Worm (Caenorhabditis elegans) whole organism, L4 larva: ENCODE measurements around the gene srg-6.

ENCODE experiments used
- F37D6.2 ChIP-seq: sonication (generic microtip); optimal IDR thresholded peaks from 2 replicates; lab custom pipeline; 2016; ENCODE audit warnings: mild to moderate bottlenecking, missing genetic modification characterization, missing compliant biosample characterization
- R02D3.7 ChIP-seq: fragments of 150-350 bp; sonication (generic microtip); optimal IDR thresholded peaks from 3 replicates; lab custom pipeline; 2014; ENCODE audit warnings: missing biosample characterization, missing genetic modification characterization
- T20F7.1 ChIP-seq: fragments of 200-800 bp; sonication (Bioruptor generic); optimal IDR thresholded peaks from 2 replicates; lab custom pipeline; 2018; ENCODE audit warnings: mild to moderate bottlenecking, missing genetic modification characterization, missing compliant biosample characterization
- Y48G9A.11 ChIP-seq: fragments of 200-800 bp; sonication (Bioruptor generic); IDR thresholded peaks from 2 replicates; pipeline ENCODE4 v1.3.6; 2022; ENCODE audit warnings: missing genetic modification reagents, missing genetic modification characterization, missing compliant biosample characterization
- Y5F2A.4 ChIP-seq: fragments of 200-800 bp; sonication (Bioruptor generic); optimal IDR thresholded peaks from 2 replicates; lab custom pipeline; 2018; ENCODE audit warnings: mild to moderate bottlenecking, missing genetic modification characterization, missing compliant biosample characterization
- Y75B8A.6 ChIP-seq: fragments of 200-800 bp; sonication (Bioruptor generic); IDR thresholded peaks from 2 replicates; pipeline ENCODE4 v1.3.6; 2022; ENCODE audit warnings: missing genetic modification reagents, missing genetic modification characterization, missing compliant biosample characterization
- ZK337.2 ChIP-seq: fragments of 200-800 bp; sonication (Bioruptor generic); IDR thresholded peaks from 2 replicates; pipeline ENCODE4 v1.3.6; 2022; ENCODE audit warnings: missing genetic modification reagents, missing genetic modification characterization, missing compliant biosample characterization
- ZK546.5 ChIP-seq, 2 experiments: sonication (generic microtip); optimal IDR thresholded peaks; 2 replicates each; lab custom pipeline; 2017; ENCODE audit warnings: missing biosample characterization in 2 of 2, missing genetic modification characterization in 2 of 2
- aha-1 ChIP-seq: fragments of 150-350 bp; peaks from one replicate; lab custom pipeline; 2014; ENCODE audit warnings: missing biosample characterization, missing genetic modification characterization
- aly-2 ChIP-seq: sonication (generic microtip); optimal IDR thresholded peaks from 2 replicates; lab custom pipeline; 2018; ENCODE audit warnings: missing biosample characterization, missing genetic modification characterization
- cey-2 ChIP-seq: sonication (generic microtip); optimal IDR thresholded peaks from 3 replicates; lab custom pipeline; 2017; ENCODE audit warnings: missing genetic modification characterization, mild to moderate bottlenecking, missing compliant biosample characterization, antibody characterized with exemption, borderline replicate concordance; ENCODE audit not compliant: insufficient read depth
- ctbp-1 ChIP-seq: fragments of 200-800 bp; sonication (Bioruptor generic); IDR thresholded peaks from 2 replicates; pipeline ENCODE4 v1.3.6; 2022; ENCODE audit warnings: missing genetic modification reagents, missing genetic modification characterization, missing compliant biosample characterization
- daf-19 ChIP-seq: fragments of 200-800 bp; sonication (Bioruptor generic); conservative IDR thresholded peaks from 2 replicates; pipeline ENCODE4 v1.3.6; 2022; ENCODE audit warnings: missing genetic modification characterization, missing compliant biosample characterization
- dmd-6 ChIP-seq: fragments of 200-800 bp; sonication (Bioruptor generic); IDR thresholded peaks from 2 replicates; pipeline ENCODE4 v1.3.6; 2022; ENCODE audit warnings: missing genetic modification reagents, missing genetic modification characterization, missing compliant biosample characterization
- dmd-8 ChIP-seq: fragments of 200-800 bp; sonication (Bioruptor generic); IDR thresholded peaks from 2 replicates; pipeline ENCODE4 v1.3.6; 2022; ENCODE audit warnings: missing genetic modification characterization, missing compliant biosample characterization
- dpl-1 ChIP-seq: fragments of 150-350 bp; optimal IDR thresholded peaks from 2 replicates; lab custom pipeline; 2014; ENCODE audit warnings: missing biosample characterization, missing genetic modification reagents, missing genetic modification characterization
- duxl-1 ChIP-seq: sonication (generic microtip); optimal IDR thresholded peaks from 2 replicates; lab custom pipeline; 2016; ENCODE audit warnings: mild to moderate bottlenecking, missing genetic modification characterization, moderate library complexity, missing compliant biosample characterization; ENCODE audit not compliant: poor library complexity
- dve-1 ChIP-seq: sonication (generic microtip); optimal IDR thresholded peaks from 2 replicates; lab custom pipeline; 2017; ENCODE audit warnings: antibody characterized with exemption, mild to moderate bottlenecking, missing genetic modification characterization, missing compliant biosample characterization; ENCODE audit not compliant: insufficient read depth
- egl-27 ChIP-seq: sonication (generic microtip); optimal IDR thresholded peaks from 3 replicates; lab custom pipeline; 2017; ENCODE audit warnings: missing biosample characterization, missing genetic modification reagents, missing genetic modification characterization
- gei-8 ChIP-seq: fragments of 200-800 bp; sonication (Bioruptor generic); optimal IDR thresholded peaks from 2 replicates; lab custom pipeline; 2018; ENCODE audit warnings: mild to moderate bottlenecking, missing genetic modification characterization, missing compliant biosample characterization
- hlh-11 ChIP-seq: fragments of 200-800 bp; sonication (Bioruptor generic); optimal IDR thresholded peaks from 2 replicates; lab custom pipeline; 2018; ENCODE audit warnings: mild to moderate bottlenecking, missing genetic modification characterization, missing compliant biosample characterization
- lin-15B ChIP-seq: fragments of 150-350 bp; sonication (generic microtip); optimal IDR thresholded peaks from 3 replicates; lab custom pipeline; 2014; ENCODE audit warnings: missing biosample characterization, missing genetic modification characterization
- lin-38 ChIP-seq: fragments of 200-800 bp; sonication (Bioruptor generic); IDR thresholded peaks from 2 replicates; pipeline ENCODE4 v1.3.6; 2022; ENCODE audit warnings: missing genetic modification reagents, missing genetic modification characterization, missing compliant biosample characterization
- mdl-1 ChIP-seq, 2 experiments: fragments of 150-350 bp in 1 of 2; sonication (generic microtip) in 1 of 2; optimal IDR thresholded peaks; 2 replicates each; lab custom pipeline; 2014 to 2017; ENCODE audit warnings: missing biosample characterization in 2 of 2, missing genetic modification characterization in 2 of 2
- mep-1 ChIP-seq: fragments of 150-350 bp; sonication (generic microtip); optimal IDR thresholded peaks from 3 replicates; lab custom pipeline; 2014; ENCODE audit warnings: missing biosample characterization, missing genetic modification characterization
- mes-2 ChIP-seq: sonication (generic microtip); optimal IDR thresholded peaks from 2 replicates; lab custom pipeline; 2016; ENCODE audit warnings: missing genotype, mild to moderate bottlenecking, missing genetic modification characterization, missing compliant biosample characterization; ENCODE audit not compliant: poor library complexity, severe bottlenecking
- mxl-3 ChIP-seq: fragments of 200-800 bp; sonication (Bioruptor generic); optimal IDR thresholded peaks from 2 replicates; lab custom pipeline; 2018; ENCODE audit warnings: mild to moderate bottlenecking, missing genetic modification characterization, missing compliant biosample characterization
- nhr-111 ChIP-seq: fragments of 200-800 bp; sonication (Bioruptor generic); optimal IDR thresholded peaks from 2 replicates; lab custom pipeline; 2018; ENCODE audit warnings: mild to moderate bottlenecking, missing genetic modification characterization, missing compliant biosample characterization
- nhr-48 ChIP-seq: sonication (generic microtip); optimal IDR thresholded peaks from 2 replicates; lab custom pipeline; 2016; ENCODE audit warnings: mild to moderate bottlenecking, missing genetic modification characterization, missing compliant biosample characterization
- nhr-6 ChIP-seq: fragments of 150-350 bp; optimal IDR thresholded peaks from 2 replicates; lab custom pipeline; 2014; ENCODE audit warnings: missing biosample characterization, missing genetic modification characterization
- pha-4 ChIP-seq, 2 experiments: fragments of 150-350 bp in 1 of 2; fragments of 200-800 bp in 1 of 2; sonication (Bioruptor generic) in 1 of 2; IDR thresholded peaks in 1 of 2; optimal IDR thresholded peaks in 1 of 2; 2 replicates each; pipeline versions ENCODE4 v1.3.6 to Lab custom; 2014 to 2022; ENCODE audit warnings: missing genetic modification characterization in 2 of 2, missing genetic modification reagents in 2 of 2, missing biosample characterization in 1 of 2, missing compliant biosample characterization in 1 of 2
- rbr-2 ChIP-seq: sonication (generic microtip); optimal IDR thresholded peaks from 2 replicates; lab custom pipeline; 2016; ENCODE audit warnings: missing genotype, missing genetic modification characterization, missing compliant biosample characterization
- set-16 ChIP-seq: fragments of 200-800 bp; sonication (Bioruptor generic); IDR thresholded peaks from 2 replicates; pipeline ENCODE4 v1.3.6; 2022; ENCODE audit warnings: missing genetic modification reagents, missing genetic modification characterization, missing compliant biosample characterization
- skn-1 ChIP-seq: fragments of 150-350 bp; optimal IDR thresholded peaks from 2 replicates; lab custom pipeline; 2014; ENCODE audit warnings: missing biosample characterization, missing genetic modification characterization
- snpc-1.2 ChIP-seq: fragments of 200-800 bp; sonication (Bioruptor generic); IDR thresholded peaks from 2 replicates; pipeline ENCODE4 v1.3.6; 2022; ENCODE audit warnings: missing genetic modification reagents, missing genetic modification characterization, missing compliant biosample characterization
- snpc-4 ChIP-seq: fragments of 150-350 bp; optimal IDR thresholded peaks from 2 replicates; lab custom pipeline; 2014; ENCODE audit warnings: missing biosample characterization, missing genetic modification characterization
- unc-39 ChIP-seq: sonication (generic microtip); optimal IDR thresholded peaks from 2 replicates; lab custom pipeline; 2017; ENCODE audit warnings: missing biosample characterization, missing genetic modification characterization
- vab-7 ChIP-seq: fragments of 200-800 bp; sonication (Bioruptor generic); IDR thresholded peaks from 2 replicates; pipeline ENCODE4 v1.3.6; 2022; ENCODE audit warnings: missing genetic modification reagents, missing genetic modification characterization, missing compliant biosample characterization
- zfp-3 ChIP-seq: fragments of 200-800 bp; sonication (Bioruptor generic); conservative IDR thresholded peaks from 2 replicates; pipeline ENCODE4 v1.3.6; 2022; ENCODE audit warnings: missing genetic modification reagents, missing genetic modification characterization, missing compliant biosample characterization
- zip-2 ChIP-seq: fragments of 150-350 bp; optimal IDR thresholded peaks from 2 replicates; lab custom pipeline; 2014; ENCODE audit warnings: missing biosample characterization, missing genetic modification characterization
- ztf-7 ChIP-seq: fragments of 150-350 bp; optimal IDR thresholded peaks from 2 replicates; lab custom pipeline; 2014; ENCODE audit warnings: missing biosample characterization, missing genetic modification characterization

srg-6 gene

ce11 chrIII:6256675-6257074 lies 9.1 kb downstream of the srg-6 start, which contains the start of gene srg-9 (continued):
- no peak for TF ChIP-seq nhr-48 (tag; lab: Kevin White, UChicago)

DNA sequence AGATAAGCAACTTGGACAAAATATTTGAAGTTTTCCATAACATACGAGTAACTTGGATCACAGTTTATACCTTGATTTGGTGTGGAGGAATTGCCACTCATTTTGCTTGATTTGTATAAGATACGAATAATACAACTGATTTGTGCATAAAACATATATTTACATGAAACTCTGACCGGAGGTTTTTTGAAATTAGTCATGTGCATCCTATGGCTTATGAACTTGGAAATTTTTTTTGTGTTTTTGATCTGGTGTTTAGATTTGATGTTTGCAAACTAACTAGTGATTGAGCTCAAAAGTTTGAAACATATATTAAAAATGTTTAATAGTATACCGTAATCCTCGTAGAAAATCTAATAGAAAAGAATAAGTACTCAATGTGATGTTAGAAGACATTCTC lies 11.1 kb downstream of the srg-6 start, which contains the start of gene srg-8:
Gene srg-8, minus strand, starts transcription at position 101 of the 400 bp plus-strand sequence.
- TF ChIP-seq lin-15B (tag; lab: Kevin White, UChicago) (no peak), mdl-1 (tag; optimal IDR thresholded peaks at IDR 0.05; lab: Kevin White, UChicago) (no peak), skn-1 (no peak), rbr-2 (tag; lab: Kevin White, UChicago) (no peak), vab-7 (GFP tag; lab: Robert Waterston, UW) (no peak), mxl-3 (GFP tag; lab: Kevin White, UChicago) (no peak), hlh-11 (tag; lab: Kevin White, UChicago) (no peak)
- TF ChIP-seq, all 104 proteins: peak for 0

DNA sequence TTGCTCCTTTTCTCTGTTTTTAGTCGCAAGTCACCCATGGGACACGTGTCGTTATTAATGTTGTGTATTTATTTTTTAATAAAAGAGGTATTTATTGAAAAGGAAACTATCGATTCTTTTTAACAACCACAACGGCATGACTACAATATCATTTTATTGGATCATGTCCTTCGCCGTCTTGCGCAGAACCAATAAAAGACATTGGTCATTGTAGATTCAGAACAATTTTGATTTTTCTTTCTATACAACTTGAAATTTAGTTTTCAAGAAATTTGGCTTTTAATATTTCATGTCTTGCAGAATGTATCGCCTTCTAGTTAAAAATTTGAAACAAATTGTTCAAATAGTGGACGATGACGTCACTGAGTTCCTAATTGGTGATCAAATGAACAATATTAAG lies 14.3 kb downstream of the srg-6 start, which contains the start of gene amdh-1:
Gene amdh-1, plus strand, starts transcription at position 301 of the 400 bp plus-strand sequence.
- TF ChIP-seq F37D6.2 (tag; lab: Kevin White, UChicago) (no peak), R02D3.7 (tag; lab: Kevin White, UChicago) (no peak), nhr-6 (tag; lab: Kevin White, UChicago) (no peak), nhr-111 (GFP tag; lab: Kevin White, UChicago) (no peak), aha-1 (tag; lab: Kevin White, UChicago) (no peak), cey-2 (tag; lab: Kevin White, UChicago) (no peak), mxl-3 (GFP tag; lab: Kevin White, UChicago) (no peak), snpc-4 (tag; lab: Kevin White, UChicago) (no peak), zip-2 (tag; lab: Kevin White, UChicago) (no peak), dve-1 (tag; lab: Kevin White, UChicago) (no peak), daf-19 (GFP tag; lab: Robert Waterston, UW) (no peak), vab-7 (GFP tag; lab: Robert Waterston, UW) (no peak), T20F7.1 (GFP tag; lab: Kevin White, UChicago) (no peak), zfp-3 (GFP tag; lab: Robert Waterston, UW) (no peak), pha-4 (GFP tag; IDR thresholded peaks at IDR 0.05; lab: Robert Waterston, UW) (no peak), pha-4 (tag; optimal IDR thresholded peaks at IDR 0.05; lab: Kevin White, UChicago) (no peak), gei-8 (GFP tag; lab: Kevin White, UChicago) (no peak), unc-39 (tag; lab: Kevin White, UChicago) (no peak), ctbp-1 (GFP tag; lab: Robert Waterston, UW) (no peak), dmd-8 (GFP tag; lab: Robert Waterston, UW) (no peak)

- TF ChIP-seq vab-7 (GFP tag; lab: Robert Waterston, UW) (no peak), R02D3.7 (tag; lab: Kevin White, UChicago) (peak; percentile 76), mes-2 (tag; lab: Kevin White, UChicago) (peak; percentile 0), ZK337.2 (GFP tag; lab: Robert Waterston, UW) (no peak), egl-27 (no peak), dpl-1 (GFP tag; lab: Kevin White, UChicago) (peak; percentile 27)
Observed at ce11 chrIII:6248064-6248687, 17.6 kb downstream of the srg-6 start, which contains the start of the genes gen-1 and stt-3. Gene gen-1, minus strand, starts transcription at chrIII:6248158. Gene stt-3, plus strand, starts transcription at chrIII:6248637.

DNA sequence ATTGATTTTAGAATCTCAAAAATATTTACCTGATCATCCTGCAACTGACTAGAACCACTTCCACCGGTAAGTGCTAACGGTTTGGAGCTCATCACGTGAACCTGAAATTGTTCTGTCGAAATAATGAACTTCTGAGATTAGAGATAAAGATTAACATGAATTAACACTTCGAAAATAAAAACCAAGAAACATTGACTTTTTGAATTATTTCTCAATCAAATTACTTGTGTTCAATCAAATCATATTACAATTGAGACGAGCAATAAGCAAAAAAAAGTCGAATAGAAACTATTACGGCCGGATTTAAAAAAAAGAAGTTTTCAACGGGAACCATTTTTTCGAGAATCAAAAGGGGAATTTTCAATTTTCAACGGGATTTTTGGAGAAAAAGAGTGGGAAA lies 20.1 kb downstream of the srg-6 start, which contains the start of gene bcas-2:
Gene bcas-2, minus strand, starts transcription at position 101 of the 400 bp plus-strand sequence.
- TF ChIP-seq snpc-1.2 (GFP tag; lab: Robert Waterston, UW) = no peak
- no peak for TF ChIP-seq ztf-7 (tag; lab: Kevin White, UChicago)
- no peak for TF ChIP-seq Y75B8A.6 (GFP tag; lab: Robert Waterston, UW)
- TF ChIP-seq set-16 (GFP tag; lab: Robert Waterston, UW) = no peak
- TF ChIP-seq dmd-6 (GFP tag; lab: Robert Waterston, UW) = no peak
- no peak for TF ChIP-seq Y48G9A.11 (GFP tag; lab: Robert Waterston, UW)
- TF ChIP-seq F37D6.2 (tag; lab: Kevin White, UChicago) = no peak
- TF ChIP-seq mep-1 (tag; lab: Kevin White, UChicago) = no peak
- no peak for TF ChIP-seq aly-2 (tag; lab: Kevin White, UChicago)
- TF ChIP-seq nhr-48 (tag; lab: Kevin White, UChicago) = no peak
- no peak for TF ChIP-seq Y5F2A.4 (GFP tag; lab: Kevin White, UChicago)
- no peak for TF ChIP-seq ZK546.5 (tag; optimal IDR thresholded peaks at IDR 0.05; lab: Kevin White, UChicago)
- TF ChIP-seq lin-38 (GFP tag; lab: Robert Waterston, UW) = no peak
- TF ChIP-seq duxl-1 = no peak
- no peak for TF ChIP-seq zfp-3 (GFP tag; lab: Robert Waterston, UW)
